Fruit fly (Drosophila melanogaster) whole organism, embryonic: ENCODE measurements around the gene CG16984.

Source experiments
- Atf3 ChIP-seq: fragments of 200-800 bp; sonication (Bioruptor generic); optimal IDR thresholded peaks from 3 replicates; lab custom pipeline; 2016; ENCODE audit warnings: missing biosample characterization, missing genetic modification characterization
- BEAF-32 ChIP-seq: fragments of 200-800 bp; sonication (Bioruptor generic); optimal IDR thresholded peaks from 3 replicates; lab custom pipeline; 2017; ENCODE audit warnings: missing biosample characterization, missing genetic modification characterization, mild to moderate bottlenecking, moderate library complexity, missing genetic modification reagents
- Bgb ChIP-seq: fragments of 200-800 bp; sonication (Bioruptor generic); IDR thresholded peaks from 2 replicates; pipeline ENCODE4 v1.3.6; 2022; ENCODE audit warnings: missing biosample characterization, missing genetic modification characterization; ENCODE audit not compliant: partially characterized antibody
- CG11695 ChIP-seq: fragments of 200-800 bp; sonication (Bioruptor generic); IDR thresholded peaks from 3 replicates; pipeline ENCODE4 v1.3.6; 2022; ENCODE audit warnings: missing biosample characterization, missing genetic modification characterization
- CG13775 ChIP-seq: fragments of 200-800 bp; sonication (Bioruptor generic); optimal IDR thresholded peaks from 3 replicates; lab custom pipeline; 2017; ENCODE audit warnings: missing biosample characterization, mild to moderate bottlenecking, missing genetic modification characterization
- CG14441 ChIP-seq: fragments of 200-800 bp; sonication (Bioruptor generic); IDR thresholded peaks from 2 replicates; pipeline ENCODE4 v1.3.6; 2022; ENCODE audit warnings: missing biosample characterization, missing genetic modification characterization
- CG14667 ChIP-seq: fragments of 200-800 bp; sonication (Bioruptor generic); IDR thresholded peaks from 2 replicates; pipeline ENCODE4 v1.3.6; 2022; ENCODE audit warnings: missing biosample characterization, missing genetic modification characterization
- CG17829 ChIP-seq: fragments of 200-800 bp; optimal IDR thresholded peaks from 2 replicates; lab custom pipeline; 2019; ENCODE audit warnings: missing biosample characterization, mild to moderate bottlenecking, missing genetic modification characterization, moderate library complexity
- CG18476 ChIP-seq: fragments of 200-800 bp; sonication (Bioruptor generic); optimal IDR thresholded peaks from 2 replicates; lab custom pipeline; 2016; ENCODE audit warnings: missing biosample characterization, mild to moderate bottlenecking, missing genetic modification characterization
- CG18764 ChIP-seq: fragments of 200-800 bp; sonication (Bioruptor generic); optimal IDR thresholded peaks from 3 replicates; lab custom pipeline; 2016; ENCODE audit warnings: missing biosample characterization, missing genetic modification characterization
- CG2116 ChIP-seq: fragments of 200-800 bp; sonication (Bioruptor generic); optimal IDR thresholded peaks from 3 replicates; lab custom pipeline; 2018; ENCODE audit warnings: missing biosample characterization, mild to moderate bottlenecking, missing genetic modification characterization
- CG3281 ChIP-seq: fragments of 200-800 bp; sonication (Bioruptor generic); optimal IDR thresholded peaks from 3 replicates; lab custom pipeline; 2017; ENCODE audit warnings: missing biosample characterization, mild to moderate bottlenecking, missing genetic modification characterization
- CG3407 ChIP-seq: fragments of 200-800 bp; sonication (Bioruptor generic); optimal IDR thresholded peaks from 2 replicates; lab custom pipeline; 2018; ENCODE audit warnings: missing biosample characterization, mild to moderate bottlenecking, missing genetic modification characterization
- CG3838 ChIP-seq: fragments of 200-800 bp; sonication (Bioruptor generic); optimal IDR thresholded peaks from 3 replicates; lab custom pipeline; 2016; ENCODE audit warnings: missing biosample characterization, missing genetic modification characterization
- CG4820 ChIP-seq: fragments of 200-800 bp; sonication (Bioruptor generic); optimal IDR thresholded peaks from 3 replicates; lab custom pipeline; 2016; ENCODE audit warnings: missing biosample characterization, missing genetic modification characterization
- CG6254 ChIP-seq: fragments of 200-800 bp; sonication (Bioruptor generic); optimal IDR thresholded peaks from 3 replicates; lab custom pipeline; 2017; ENCODE audit warnings: mild to moderate bottlenecking, missing biosample characterization, missing genetic modification reagents, missing genetic modification characterization
- CG6654 ChIP-seq: fragments of 200-800 bp; sonication (Bioruptor generic); optimal IDR thresholded peaks from 2 replicates; lab custom pipeline; 2017; ENCODE audit warnings: missing biosample characterization, mild to moderate bottlenecking, missing genetic modification characterization
- CG7372 ChIP-seq: fragments of 200-800 bp; sonication (Bioruptor generic); IDR thresholded peaks from 2 replicates; pipeline ENCODE4 v1.3.6; 2022; ENCODE audit warnings: missing biosample characterization, missing genetic modification characterization
- CG7987 ChIP-seq: fragments of 200-800 bp; sonication (Bioruptor generic); optimal IDR thresholded peaks from 2 replicates; lab custom pipeline; 2018; ENCODE audit warnings: missing biosample characterization, mild to moderate bottlenecking, missing genetic modification characterization, moderate library complexity
- CG8388 ChIP-seq: fragments of 200-800 bp; sonication (Bioruptor generic); optimal IDR thresholded peaks from 2 replicates; lab custom pipeline; 2019; ENCODE audit warnings: missing biosample characterization, mild to moderate bottlenecking, missing genetic modification characterization, moderate library complexity
- CG9876 ChIP-seq: fragments of 200-800 bp; sonication (Bioruptor generic); optimal IDR thresholded peaks from 2 replicates; lab custom pipeline; 2016; ENCODE audit warnings: missing biosample characterization, missing genetic modification characterization
- CkIIα-i1 ChIP-seq: fragments of 200-800 bp; sonication (Bioruptor generic); IDR thresholded peaks from 2 replicates; pipeline ENCODE4 v1.3.6; 2022; ENCODE audit warnings: missing biosample characterization, missing genetic modification characterization
- CoRest ChIP-seq: fragments of 200-800 bp; sonication (Bioruptor generic); optimal IDR thresholded peaks from 3 replicates; lab custom pipeline; 2018; ENCODE audit warnings: missing biosample characterization, mild to moderate bottlenecking, missing genetic modification characterization, moderate library complexity
- Fer2 ChIP-seq: fragments of 200-800 bp; sonication (Bioruptor generic); optimal IDR thresholded peaks from 2 replicates; lab custom pipeline; 2018; ENCODE audit warnings: missing biosample characterization, mild to moderate bottlenecking, missing genetic modification characterization, moderate library complexity
- HLH3B ChIP-seq: fragments of 200-800 bp; sonication (Bioruptor generic); IDR thresholded peaks from 2 replicates; pipeline ENCODE4 v1.3.6; 2022; ENCODE audit warnings: missing biosample characterization, missing genetic modification characterization
- Myb ChIP-seq: fragments of 200-800 bp; sonication (Bioruptor generic); optimal IDR thresholded peaks from 2 replicates; lab custom pipeline; 2016; ENCODE audit warnings: missing biosample characterization, missing genetic modification characterization
- Pdp1 ChIP-seq, 2 experiments: fragments of 200-800 bp; sonication (Bioruptor generic); optimal IDR thresholded peaks; 3 replicates each; lab custom pipeline; 2016; ENCODE audit warnings: missing biosample characterization in 2 of 2, missing genetic modification characterization in 2 of 2, mild to moderate bottlenecking in 1 of 2, moderate library complexity in 1 of 2
- Rfx ChIP-seq: fragments of 200-800 bp; sonication (Bioruptor generic); IDR thresholded peaks from 2 replicates; pipeline ENCODE4 v1.3.6; 2022; ENCODE audit warnings: missing biosample characterization, missing genetic modification characterization
- Trl ChIP-seq, 3 experiments: fragments of >200 bp in 2 of 3; fragments of 200-800 bp in 1 of 3; sonication (Bioruptor generic) in 1 of 3; optimal IDR thresholded peaks; 2 replicates in 1 of 3; 3 replicates in 2 of 3; lab custom pipeline; 2016 to 2017; ENCODE audit warnings: missing biosample characterization in 1 of 3, missing genetic modification characterization in 1 of 3
- ab ChIP-seq: fragments of 200-800 bp; sonication (Bioruptor generic); optimal IDR thresholded peaks from 2 replicates; lab custom pipeline; 2016; ENCODE audit warnings: missing biosample characterization, missing genetic modification characterization
- ac ChIP-seq: fragments of 200-800 bp; sonication (Bioruptor generic); optimal IDR thresholded peaks from 3 replicates; lab custom pipeline; 2017; ENCODE audit warnings: missing biosample characterization, mild to moderate bottlenecking, missing genetic modification characterization
- ap ChIP-seq: fragments of 200-800 bp; sonication (Bioruptor generic); IDR thresholded peaks from 2 replicates; pipeline ENCODE4 v1.3.6; 2022; ENCODE audit warnings: missing biosample characterization, missing genetic modification characterization
- az2 ChIP-seq: fragments of 200-800 bp; sonication (Bioruptor generic); optimal IDR thresholded peaks from 3 replicates; lab custom pipeline; 2016; ENCODE audit warnings: missing biosample characterization, missing genetic modification characterization
- bigmax ChIP-seq: fragments of 200-800 bp; sonication (Bioruptor generic); optimal IDR thresholded peaks from 2 replicates; lab custom pipeline; 2018; ENCODE audit warnings: missing biosample characterization, mild to moderate bottlenecking, missing genetic modification characterization
- bowl ChIP-seq: fragments of 200-800 bp; sonication (Bioruptor generic); IDR thresholded peaks from 2 replicates; pipeline ENCODE4 v1.3.6; 2022; ENCODE audit warnings: missing biosample characterization, missing genetic modification characterization
- btn ChIP-seq: fragments of 200-800 bp; sonication (Bioruptor generic); optimal IDR thresholded peaks from 2 replicates; lab custom pipeline; 2016; ENCODE audit warnings: missing biosample characterization, missing genetic modification characterization
- corto ChIP-seq: fragments of 200-800 bp; sonication (Bioruptor generic); optimal IDR thresholded peaks from 2 replicates; lab custom pipeline; 2016; ENCODE audit warnings: missing biosample characterization, mild to moderate bottlenecking, missing genetic modification characterization, moderate library complexity
- emc ChIP-seq: fragments of 200-800 bp; sonication (Bioruptor generic); optimal IDR thresholded peaks from 2 replicates; lab custom pipeline; 2016; ENCODE audit warnings: missing biosample characterization, missing genetic modification characterization
- fu2 ChIP-seq: fragments of 200-800 bp; sonication (Bioruptor generic); optimal IDR thresholded peaks from 2 replicates; lab custom pipeline; 2016; ENCODE audit warnings: missing biosample characterization, missing genetic modification characterization
- grn ChIP-seq: fragments of 200-800 bp; sonication (Bioruptor generic); optimal IDR thresholded peaks from 3 replicates; lab custom pipeline; 2017; ENCODE audit warnings: missing biosample characterization, missing genetic modification characterization
- hth ChIP-seq: fragments of >200 bp; optimal IDR thresholded peaks from 2 replicates; lab custom pipeline; 2017; ENCODE audit warnings: inconsistent platforms
- kah ChIP-seq: fragments of 200-800 bp; sonication (Bioruptor generic); optimal IDR thresholded peaks from 2 replicates; lab custom pipeline; 2018; ENCODE audit warnings: missing biosample characterization, mild to moderate bottlenecking, missing genetic modification characterization
- lola ChIP-seq, 3 experiments: fragments of >200 bp in 2 of 3; fragments of 200-800 bp in 1 of 3; sonication (Bioruptor generic) in 1 of 3; optimal IDR thresholded peaks; 2 replicates each; lab custom pipeline; 2017 to 2019; ENCODE audit warnings: missing biosample characterization in 3 of 3, missing genetic modification characterization in 3 of 3, mild to moderate bottlenecking in 1 of 3, moderate library complexity in 1 of 3
- mld ChIP-seq: fragments of 200-800 bp; sonication (Bioruptor generic); IDR thresholded peaks from 3 replicates; pipeline ENCODE4 v1.3.6; 2022; ENCODE audit warnings: missing biosample characterization, missing genetic modification characterization; ENCODE audit not compliant: partially characterized antibody
- org-1 ChIP-seq: fragments of 200-800 bp; sonication (Bioruptor generic); optimal IDR thresholded peaks from 2 replicates; lab custom pipeline; 2017; ENCODE audit warnings: missing biosample characterization, missing genetic modification characterization
- p53 ChIP-seq: fragments of 200-800 bp; sonication (Bioruptor generic); optimal IDR thresholded peaks from 2 replicates; lab custom pipeline; 2016; ENCODE audit warnings: missing biosample characterization, missing genetic modification characterization
- pb ChIP-seq: fragments of 200-800 bp; sonication (Bioruptor generic); optimal IDR thresholded peaks from 3 replicates; lab custom pipeline; 2016; ENCODE audit warnings: missing biosample characterization, missing genetic modification characterization
- pzg ChIP-seq: fragments of 200-800 bp; sonication (Bioruptor generic); optimal IDR thresholded peaks from 3 replicates; lab custom pipeline; 2018; ENCODE audit warnings: missing biosample characterization, mild to moderate bottlenecking, missing genetic modification characterization, moderate library complexity
- slou ChIP-seq: fragments of 200-800 bp; sonication (Bioruptor generic); optimal IDR thresholded peaks from 3 replicates; lab custom pipeline; 2016; ENCODE audit warnings: missing biosample characterization, missing genetic modification characterization
- slp2 ChIP-seq: fragments of 200-800 bp; sonication (Bioruptor generic); optimal IDR thresholded peaks from 2 replicates; lab custom pipeline; 2016; ENCODE audit warnings: missing biosample characterization, missing genetic modification characterization
- tll ChIP-seq, 2 experiments: fragments of 200-800 bp in 1 of 2; fragments of >200 bp in 1 of 2; sonication (Bioruptor generic) in 1 of 2; optimal IDR thresholded peaks; 2 replicates each; lab custom pipeline; 2017 to 2019; ENCODE audit warnings: missing biosample characterization in 2 of 2, missing genetic modification characterization in 2 of 2, mild to moderate bottlenecking in 1 of 2, moderate library complexity in 1 of 2
- yki ChIP-seq: fragments of >200 bp; optimal IDR thresholded peaks from 3 replicates; lab custom pipeline; 2018

CG16984 gene

DNA sequence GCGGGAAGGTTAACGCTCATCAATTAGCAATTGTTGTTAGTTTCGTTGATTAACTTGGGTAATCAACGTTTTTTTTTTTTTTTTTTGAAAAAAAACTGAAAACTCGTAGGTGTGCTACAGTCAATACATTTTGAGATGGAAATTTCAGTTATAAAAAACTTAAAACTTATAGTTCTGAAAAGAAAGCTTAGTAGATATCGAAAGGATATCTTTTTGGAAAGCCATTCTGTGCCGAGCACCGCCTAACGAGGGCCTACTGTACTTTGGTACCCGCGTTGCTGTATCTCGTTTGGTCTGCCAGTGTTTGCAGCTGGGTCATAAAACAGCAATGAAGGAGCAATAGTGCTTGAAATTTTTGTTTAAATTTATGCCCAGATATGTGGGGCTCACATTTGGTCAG lies 23.6 kb upstream of the CG16984 start (continued):
- TF ChIP-seq org-1 (no peak), Bgb (no peak), az2 (no peak), CG2116 (GFP tag; lab: Kevin White, UChicago) (no peak), grn (no peak), CG18476 (GFP tag; lab: Kevin White, UChicago) (no peak), hth (lab: Kevin White, UChicago) (no peak), emc (GFP tag; lab: Kevin White, UChicago) (no peak), Pdp1 (GFP tag; optimal IDR thresholded peaks at IDR 0.05; lab: Kevin White, UChicago) (peak; percentile 14 to 42), Rfx (peak; percentile 81), CkIIα-i1 (GFP tag; lab: Robert Waterston, UW) (no peak), ab (GFP tag; lab: Kevin White, UChicago) (no peak), CG17829 (tag; lab: Kevin White, UChicago) (no peak), tll (GFP tag; optimal IDR thresholded peaks at IDR 0.05; lab: Kevin White, UChicago) (no peak), Atf3 (GFP tag; lab: Kevin White, UChicago) (no peak), Trl (optimal IDR thresholded peaks at IDR 0.05; lab: Kevin White, UChicago) (no peak), Trl (GFP tag; optimal IDR thresholded peaks at IDR 0.05; lab: Kevin White, UChicago) (no peak), mld (GFP tag; lab: Robert Waterston, UW) (no peak), CoRest (tag; lab: Kevin White, UChicago) (no peak), kah (GFP tag; lab: Kevin White, UChicago) (no peak), CG13775 (no peak), CG14667 (GFP tag; lab: Robert Waterston, UW) (0 out of 2 replicates have a peak, but pooled peaks have one; percentile 26), pzg (GFP tag; lab: Kevin White, UChicago) (no peak), slou (GFP tag; lab: Kevin White, UChicago) (no peak), CG8388 (GFP tag; lab: Kevin White, UChicago) (no peak), ap (GFP tag; lab: Robert Waterston, UW) (no peak), CG6654 (GFP tag; lab: Kevin White, UChicago) (no peak), CG7987 (GFP tag; lab: Kevin White, UChicago) (peak; percentile 10), CG3407 (GFP tag; lab: Kevin White, UChicago) (no peak), CG11695 (GFP tag; lab: Robert Waterston, UW) (peak; percentile 55), fu2 (GFP tag; lab: Kevin White, UChicago) (no peak), CG14441 (GFP tag; lab: Robert Waterston, UW) (peak; percentile 63), ac (GFP tag; lab: Kevin White, UChicago) (no peak), pb (GFP tag; lab: Kevin White, UChicago) (no peak), CG6254 (GFP tag; lab: Kevin White, UChicago) (no peak), bowl (no peak), CG4820 (GFP tag; lab: Kevin White, UChicago) (peak; percentile 21), CG3281 (GFP tag; lab: Kevin White, UChicago) (peak; percentile 37), BEAF-32 (no peak), corto (GFP tag; lab: Kevin White, UChicago) (no peak), CG9876 (GFP tag; lab: Kevin White, UChicago) (no peak), p53 (GFP tag; lab: Kevin White, UChicago) (no peak), CG3838 (GFP tag; lab: Kevin White, UChicago) (no peak), bigmax (GFP tag; lab: Kevin White, UChicago) (no peak), lola (GFP tag; optimal IDR thresholded peaks at IDR 0.05; lab: Kevin White, UChicago) (no peak), btn (GFP tag; lab: Kevin White, UChicago) (no peak), CG7372 (no peak), Myb (GFP tag; lab: Kevin White, UChicago) (no peak), HLH3B (GFP tag; lab: Robert Waterston, UW) (peak; percentile 74), slp2 (GFP tag; lab: Kevin White, UChicago) (no peak), yki (lab: Kevin White, UChicago) (no peak), CG18764 (GFP tag; lab: Kevin White, UChicago) (no peak), Fer2 (no peak)
